Fruit fly (Drosophila melanogaster): ENCODE results near the gene CG43175.

DNA sequence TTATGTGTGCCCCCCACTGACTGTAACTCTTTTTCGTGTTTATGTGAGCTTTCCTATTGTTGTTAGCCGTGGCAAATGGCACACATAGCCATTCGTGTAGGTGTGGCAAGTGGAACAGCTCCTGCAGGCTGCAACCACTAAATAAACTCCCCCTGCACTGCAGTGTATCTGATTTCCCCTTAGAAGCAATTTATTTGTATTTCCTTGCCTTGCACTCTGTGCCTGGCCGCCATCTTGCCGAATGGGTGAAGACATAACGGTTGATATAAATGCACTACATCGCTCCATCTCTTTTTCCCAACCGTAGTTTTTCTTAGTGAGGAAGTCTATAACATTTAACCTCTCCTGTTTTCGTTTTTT is 36.3 kb downstream of the CG43175 start:
- no peak for TF ChIP-seq brk (GFP tag; optimal IDR thresholded peaks at IDR 0.05)
- no peak for TF ChIP-seq Hr78 (GFP tag; optimal IDR thresholded peaks at IDR 0.05)
- TF ChIP-seq CrebA (GFP tag; optimal IDR thresholded peaks at IDR 0.05; ENCODE audit: borderline replicate concordance), result no peak
- no peak for TF ChIP-seq foxo (GFP tag; optimal IDR thresholded peaks at IDR 0.05)
- TF ChIP-seq h (GFP tag; optimal IDR thresholded peaks at IDR 0.05), result no peak
- no peak for TF ChIP-seq Myc (optimal IDR thresholded peaks at IDR 0.05)
- no peak for TF ChIP-seq lola (GFP tag; optimal IDR thresholded peaks at IDR 0.05)
- TF ChIP-seq pan (optimal IDR thresholded peaks at IDR 0.05), result no peak
- TF ChIP-seq dmrt93B (GFP tag; optimal IDR thresholded peaks at IDR 0.05), result no peak
- TF ChIP-seq HLH106 (tag; optimal IDR thresholded peaks at IDR 0.05), result no peak
- no peak for TF ChIP-seq Abd-B (GFP tag; optimal IDR thresholded peaks at IDR 0.05)
